Worm (Caenorhabditis elegans): ENCODE measurements around the gene mct-5.

Gene mct-5

DNA sequence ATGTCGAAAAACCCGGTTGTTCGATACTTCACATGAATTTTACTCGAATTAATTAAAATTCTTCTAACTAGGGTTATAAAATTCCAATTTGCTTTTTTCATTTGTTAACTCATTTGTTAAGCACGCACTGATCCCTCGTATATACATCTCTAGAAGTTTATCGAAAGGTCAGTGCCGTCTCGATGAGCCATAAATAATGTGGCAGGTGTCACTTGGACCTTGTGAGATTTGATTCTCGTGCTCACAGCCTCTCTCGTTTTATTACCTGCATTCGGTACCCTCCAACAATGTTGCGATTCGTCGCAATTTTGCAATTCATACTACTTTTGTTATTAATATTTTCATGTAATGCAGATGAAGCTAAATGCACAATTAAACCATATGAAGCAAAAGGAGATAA lies 18.0 kb upstream of the mct-5 start, which contains the start of gene spon-1:
Gene spon-1, plus strand, starts transcription at position 208 of the 400 bp plus-strand sequence.
- TF ChIP-seq unc-39 (tag; optimal IDR thresholded peaks at IDR 0.05) (no peak), nhr-2 (tag; optimal IDR thresholded peaks at IDR 0.05) (peak; percentile 46), unc-62 (GFP tag; optimal IDR thresholded peaks at IDR 0.05) (peak; percentile 54), flh-1 (GFP tag; optimal IDR thresholded peaks at IDR 0.05) (no peak), hlh-1 (tag; optimal IDR thresholded peaks at IDR 0.05) (peak; percentile 73), unc-120 (tag; optimal IDR thresholded peaks at IDR 0.05; ENCODE audit: poor library complexity, severe bottlenecking) (peak; percentile 14), pha-4 (tag; optimal IDR thresholded peaks at IDR 0.05) (no peak)

DNA sequence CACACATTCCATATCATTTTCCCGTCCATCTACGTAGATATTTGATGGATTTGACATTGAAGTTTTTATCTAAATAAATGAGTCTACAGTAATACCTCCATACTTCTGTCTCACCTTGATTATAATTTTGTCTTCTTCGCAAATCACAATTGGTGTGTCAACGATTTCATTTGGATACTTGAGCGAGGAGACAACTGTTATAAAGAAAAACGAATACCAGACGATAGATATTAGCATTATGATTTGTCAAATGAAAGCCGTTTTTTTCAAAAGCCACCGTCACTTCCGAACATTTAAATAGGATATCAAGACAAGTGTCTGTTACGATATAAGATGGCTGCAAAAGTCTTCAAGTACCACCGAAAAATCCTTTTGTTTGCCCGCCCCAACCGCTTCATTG lies 17.2 kb upstream of the mct-5 start, which contains the start of gene cutl-5:
Gene cutl-5, minus strand, starts transcription at position 269 of the 400 bp plus-strand sequence.
- no peak for TF ChIP-seq tbx-8 (GFP tag; optimal IDR thresholded peaks at IDR 0.05)
- TF ChIP-seq ztf-11 (tag; optimal IDR thresholded peaks at IDR 0.05), result no peak
- no peak for TF ChIP-seq mab-5 (tag; optimal IDR thresholded peaks at IDR 0.05)
- no peak for TF ChIP-seq blmp-1 (tag; optimal IDR thresholded peaks at IDR 0.05)
- no peak for TF ChIP-seq ceh-83 (GFP tag; optimal IDR thresholded peaks at IDR 0.05)

DNA sequence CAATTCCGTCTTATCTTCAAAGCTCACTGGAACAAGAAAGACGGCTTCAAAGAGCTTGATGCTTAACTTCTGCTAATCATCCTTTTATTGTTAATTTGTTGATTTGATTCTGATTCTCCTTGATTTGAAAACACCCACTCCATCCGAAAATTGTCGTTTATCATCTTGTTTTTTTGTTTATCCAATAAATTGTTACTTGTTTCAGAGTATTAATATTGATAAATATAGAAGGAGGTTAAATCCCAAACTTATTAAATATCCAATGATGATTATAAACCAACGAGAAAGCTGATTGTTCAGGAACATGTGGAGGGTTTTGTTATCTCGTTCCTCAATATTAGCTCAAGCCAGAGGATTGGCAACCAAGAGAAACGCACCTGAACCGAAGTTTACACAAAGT lies 14.4 kb upstream of the mct-5 start, which contains the start of gene F10E7.6:
Gene F10E7.6, plus strand, starts transcription at position 301 of the 400 bp plus-strand sequence.
- no peak for TF ChIP-seq hlh-1 (tag; optimal IDR thresholded peaks at IDR 0.05)
- no peak for TF ChIP-seq elt-3 (tag; optimal IDR thresholded peaks at IDR 0.05)
- TF ChIP-seq tbx-8 (GFP tag; optimal IDR thresholded peaks at IDR 0.05), result no peak
- no peak for TF ChIP-seq cnd-1 (tag; optimal IDR thresholded peaks at IDR 0.05)
- TF ChIP-seq sem-2 (GFP tag; optimal IDR thresholded peaks at IDR 0.05), result no peak
- no peak for TF ChIP-seq M03D4.4 (tag; optimal IDR thresholded peaks at IDR 0.05)
- no peak for TF ChIP-seq pha-4 (tag; optimal IDR thresholded peaks at IDR 0.05)
- TF ChIP-seq ztf-11 (tag; optimal IDR thresholded peaks at IDR 0.05), result no peak
- no peak for TF ChIP-seq lin-32 (GFP tag; optimal IDR thresholded peaks at IDR 0.05)
- no peak for TF ChIP-seq nhr-237 (tag; optimal IDR thresholded peaks at IDR 0.05)
- TF ChIP-seq nhr-12 (tag; optimal IDR thresholded peaks at IDR 0.05), result no peak
- TF ChIP-seq lsy-2 (tag; optimal IDR thresholded peaks at IDR 0.05), result no peak
- no peak for TF ChIP-seq sptf-1 (tag; optimal IDR thresholded peaks at IDR 0.05)
- no peak for TF ChIP-seq zip-8 (tag; optimal IDR thresholded peaks at IDR 0.05)
- TF ChIP-seq bed-3 (GFP tag; optimal IDR thresholded peaks at IDR 0.05), result no peak
- no peak for TF ChIP-seq unc-39 (tag; optimal IDR thresholded peaks at IDR 0.05)

DNA sequence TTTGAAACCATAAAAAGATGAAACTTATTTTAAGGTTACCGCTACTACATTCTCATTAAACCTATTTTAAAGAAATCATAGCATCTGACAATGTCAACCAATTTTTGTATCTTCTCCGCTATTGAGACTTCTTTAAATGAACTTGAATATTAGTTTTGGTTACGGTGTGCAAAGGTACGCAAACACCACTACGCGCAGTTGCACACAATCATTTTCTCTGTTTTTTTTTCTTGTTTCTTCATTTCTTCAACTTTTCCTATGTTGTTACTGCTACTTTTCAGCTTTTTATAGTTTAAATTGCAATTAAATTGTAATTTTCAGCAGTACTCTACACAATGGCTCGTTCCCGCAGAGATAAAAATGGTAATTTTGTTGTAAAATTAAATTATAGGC lies 13.3 kb upstream of the mct-5 start, which contains the start of gene F10E7.5:
Gene F10E7.5, plus strand, starts transcription at position 322 of the 393 bp plus-strand sequence.
- no peak for TF ChIP-seq ceh-43 (GFP tag; optimal IDR thresholded peaks at IDR 0.05)
- TF ChIP-seq lsy-2 (tag; optimal IDR thresholded peaks at IDR 0.05), result peak; percentile 98
- TF ChIP-seq nhr-237 (tag; optimal IDR thresholded peaks at IDR 0.05), result peak; percentile 37
- TF ChIP-seq lin-13 (tag; optimal IDR thresholded peaks at IDR 0.05), result peak; percentile 57
- no peak for TF ChIP-seq ces-1 (GFP tag; optimal IDR thresholded peaks at IDR 0.05)
- TF ChIP-seq nhr-12 (tag; optimal IDR thresholded peaks at IDR 0.05), result no peak
- TF ChIP-seq mep-1 (tag; optimal IDR thresholded peaks at IDR 0.05), result peak; percentile 24
- peak; percentile 22 for TF ChIP-seq unc-120 (tag; optimal IDR thresholded peaks at IDR 0.05; ENCODE audit: poor library complexity, severe bottlenecking)
- peak; percentile 3 for TF ChIP-seq unc-62 (GFP tag; optimal IDR thresholded peaks at IDR 0.05)
- TF ChIP-seq nhr-28 (tag; optimal IDR thresholded peaks at IDR 0.05), result no peak
- TF ChIP-seq ceh-83 (GFP tag; optimal IDR thresholded peaks at IDR 0.05), result peak; percentile 14

DNA sequence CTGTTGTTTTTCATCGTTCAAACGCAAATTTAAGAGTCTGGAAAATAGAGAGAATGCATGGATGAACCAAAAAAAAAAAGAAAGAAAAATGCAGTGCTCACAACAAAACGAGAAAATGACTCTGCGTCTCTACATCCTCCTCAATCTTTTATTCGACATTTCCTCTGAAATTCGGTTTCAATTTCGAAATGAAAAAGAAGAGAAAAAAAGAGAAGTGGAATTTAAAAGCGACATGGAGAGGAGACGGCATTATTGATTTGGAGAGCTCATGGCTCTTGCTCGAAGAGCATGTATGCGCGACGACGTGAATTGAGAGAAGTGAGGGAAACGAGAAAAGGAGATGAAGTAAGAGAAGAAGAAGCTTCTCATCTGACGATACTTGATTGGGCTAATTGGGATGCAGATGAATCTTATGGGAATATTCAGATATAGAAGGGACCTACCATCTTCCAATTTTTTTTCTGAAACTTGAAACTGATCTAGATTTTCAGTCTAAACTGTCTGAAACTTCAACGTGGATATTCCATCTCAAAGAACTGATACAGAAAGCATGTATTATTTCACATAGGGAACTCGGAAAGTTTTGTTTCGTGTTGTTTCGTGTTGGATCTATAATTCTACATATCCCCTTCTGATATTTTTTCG lies 12.7 kb upstream of the mct-5 start:
- TF ChIP-seq ces-1 (GFP tag; optimal IDR thresholded peaks at IDR 0.05), result peak; percentile 59
- no peak for TF ChIP-seq ceh-43 (GFP tag; optimal IDR thresholded peaks at IDR 0.05)
- no peak for TF ChIP-seq sem-2 (GFP tag; optimal IDR thresholded peaks at IDR 0.05)

DNA sequence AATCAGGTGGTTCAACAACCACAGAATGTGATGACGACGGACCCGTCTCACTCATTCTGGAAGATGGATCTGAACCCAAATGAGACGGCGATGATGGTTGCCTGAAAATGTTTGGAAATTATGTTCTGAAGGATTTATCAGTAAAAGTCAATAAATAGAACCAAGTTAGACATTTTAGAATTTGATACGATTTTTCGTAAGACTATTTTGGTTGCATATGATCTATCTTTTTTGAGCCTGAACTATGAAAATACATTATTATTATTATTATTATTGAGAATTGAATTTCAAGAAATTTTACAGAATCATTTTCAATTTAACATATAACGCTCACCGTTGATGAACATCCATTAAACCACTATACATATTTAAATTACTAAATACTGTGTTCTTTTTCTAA lies 11.6 kb upstream of the mct-5 start, which contains the start of gene F10E7.9:
Gene F10E7.9, minus strand, starts transcription at position 101 of the 400 bp plus-strand sequence.
- TF ChIP-seq elt-3 (tag; optimal IDR thresholded peaks at IDR 0.05) (no peak), nhr-237 (tag; optimal IDR thresholded peaks at IDR 0.05) (no peak), M03D4.4 (tag; optimal IDR thresholded peaks at IDR 0.05) (no peak), lin-32 (GFP tag; optimal IDR thresholded peaks at IDR 0.05) (no peak), cnd-1 (tag; optimal IDR thresholded peaks at IDR 0.05) (no peak), nhr-12 (tag; optimal IDR thresholded peaks at IDR 0.05) (no peak), mep-1 (tag; optimal IDR thresholded peaks at IDR 0.05) (no peak), nhr-28 (tag; optimal IDR thresholded peaks at IDR 0.05) (no peak), unc-62 (GFP tag; optimal IDR thresholded peaks at IDR 0.05) (no peak), pha-4 (tag; optimal IDR thresholded peaks at IDR 0.05) (no peak), nhr-2 (tag; optimal IDR thresholded peaks at IDR 0.05) (no peak), tbx-8 (GFP tag; optimal IDR thresholded peaks at IDR 0.05) (no peak), blmp-1 (tag; optimal IDR thresholded peaks at IDR 0.05) (no peak), bed-3 (GFP tag; optimal IDR thresholded peaks at IDR 0.05) (no peak), ceh-43 (GFP tag; optimal IDR thresholded peaks at IDR 0.05) (no peak), elt-1 (tag; optimal IDR thresholded peaks at IDR 0.05; ENCODE audit: borderline replicate concordance, insufficient read depth) (no peak), ham-2 (GFP tag; optimal IDR thresholded peaks at IDR 0.05) (no peak), mls-2 (tag; optimal IDR thresholded peaks at IDR 0.05) (no peak), hlh-1 (tag; optimal IDR thresholded peaks at IDR 0.05) (no peak), unc-39 (tag; optimal IDR thresholded peaks at IDR 0.05) (no peak)
